Fruit fly (Drosophila melanogaster) whole organism, embryonic: ENCODE results near the gene CG2021.
A peak's percentile ranks its signal among the peaks of the same experiment; 100 is the strongest.

Experiments used
- ATbp ChIP-seq: fragments of 200-800 bp; sonication (Bioruptor generic); optimal IDR thresholded peaks from 2 replicates; lab custom pipeline; 2017; ENCODE audit warnings: missing biosample characterization, mild to moderate bottlenecking, missing genetic modification characterization, missing genetic modification reagents
- Abd-B ChIP-seq: fragments of 200-800 bp; sonication (Bioruptor generic); optimal IDR thresholded peaks from 2 replicates; lab custom pipeline; 2018; ENCODE audit warnings: missing biosample characterization, mild to moderate bottlenecking, missing genetic modification characterization, moderate library complexity
- Adf1 ChIP-seq: fragments of 200-800 bp; sonication (Bioruptor generic); IDR thresholded peaks from 2 replicates; pipeline ENCODE4 v1.3.6; 2022; ENCODE audit warnings: missing biosample characterization, missing genetic modification characterization
- BEAF-32 ChIP-seq: fragments of 200-800 bp; sonication (Bioruptor generic); optimal IDR thresholded peaks from 3 replicates; lab custom pipeline; 2017; ENCODE audit warnings: missing biosample characterization, missing genetic modification characterization, mild to moderate bottlenecking, moderate library complexity, missing genetic modification reagents
- CG10267 ChIP-seq: fragments of 200-800 bp; sonication (Bioruptor generic); optimal IDR thresholded peaks from 2 replicates; lab custom pipeline; 2018; ENCODE audit warnings: missing biosample characterization, mild to moderate bottlenecking, missing genetic modification characterization, moderate library complexity
- CG11398 ChIP-seq: fragments of 200-800 bp; sonication (Bioruptor generic); optimal IDR thresholded peaks from 2 replicates; lab custom pipeline; 2016; ENCODE audit warnings: missing biosample characterization, missing genetic modification characterization
- CG11696 ChIP-seq: fragments of 200-800 bp; sonication (Bioruptor generic); IDR thresholded peaks from 2 replicates; pipeline ENCODE4 v1.3.6; 2022; ENCODE audit warnings: missing biosample characterization, missing genetic modification characterization
- CG12104 ChIP-seq: fragments of 200-800 bp; sonication (Bioruptor generic); optimal IDR thresholded peaks from 3 replicates; lab custom pipeline; 2016; ENCODE audit warnings: missing biosample characterization, missing genetic modification characterization
- CG12391 ChIP-seq: fragments of 200-800 bp; sonication (Bioruptor generic); optimal IDR thresholded peaks from 3 replicates; lab custom pipeline; 2018; ENCODE audit warnings: missing biosample characterization, mild to moderate bottlenecking, missing genetic modification characterization, moderate library complexity
- CG13775 ChIP-seq: fragments of 200-800 bp; sonication (Bioruptor generic); optimal IDR thresholded peaks from 3 replicates; lab custom pipeline; 2017; ENCODE audit warnings: missing biosample characterization, mild to moderate bottlenecking, missing genetic modification characterization
- CG15269 ChIP-seq: fragments of 200-800 bp; sonication (Bioruptor generic); optimal IDR thresholded peaks from 2 replicates; lab custom pipeline; 2018; ENCODE audit warnings: missing biosample characterization, mild to moderate bottlenecking, missing genetic modification characterization, moderate library complexity
- CG1602 ChIP-seq: fragments of 200-800 bp; sonication (Bioruptor generic); optimal IDR thresholded peaks from 3 replicates; lab custom pipeline; 2016; ENCODE audit warnings: missing biosample characterization, missing genetic modification characterization
- CG17186 ChIP-seq: fragments of 200-800 bp; sonication (Bioruptor generic); optimal IDR thresholded peaks from 3 replicates; lab custom pipeline; 2017; ENCODE audit warnings: missing biosample characterization, missing genetic modification reagents, missing genetic modification characterization
- CG17829 ChIP-seq: fragments of 200-800 bp; optimal IDR thresholded peaks from 2 replicates; lab custom pipeline; 2019; ENCODE audit warnings: missing biosample characterization, mild to moderate bottlenecking, missing genetic modification characterization, moderate library complexity
- CG17912 ChIP-seq: fragments of 200-800 bp; sonication (Bioruptor generic); optimal IDR thresholded peaks from 2 replicates; lab custom pipeline; 2018; ENCODE audit warnings: missing biosample characterization, mild to moderate bottlenecking, missing genetic modification characterization
- CG2116 ChIP-seq: fragments of 200-800 bp; sonication (Bioruptor generic); optimal IDR thresholded peaks from 3 replicates; lab custom pipeline; 2018; ENCODE audit warnings: missing biosample characterization, mild to moderate bottlenecking, missing genetic modification characterization
- CG2712 ChIP-seq: fragments of 200-800 bp; optimal IDR thresholded peaks from 3 replicates; lab custom pipeline; 2019; ENCODE audit warnings: missing biosample characterization, mild to moderate bottlenecking, missing genetic modification characterization, moderate library complexity
- CG33557 ChIP-seq: fragments of 200-800 bp; sonication (Bioruptor generic); optimal IDR thresholded peaks from 2 replicates; lab custom pipeline; 2019; ENCODE audit warnings: missing biosample characterization, mild to moderate bottlenecking, missing genetic modification characterization, moderate library complexity
- CG5245 ChIP-seq: fragments of 200-800 bp; sonication (Bioruptor generic); optimal IDR thresholded peaks from 3 replicates; lab custom pipeline; 2016; ENCODE audit warnings: missing biosample characterization, missing genetic modification characterization
- CG8478 ChIP-seq: fragments of >200 bp; optimal IDR thresholded peaks from 2 replicates; lab custom pipeline; 2018
- CG9437 ChIP-seq: fragments of 200-800 bp; sonication (Bioruptor generic); optimal IDR thresholded peaks from 2 replicates; lab custom pipeline; 2018; ENCODE audit warnings: missing biosample characterization, mild to moderate bottlenecking, missing genetic modification characterization
- Chrac-16 ChIP-seq: fragments of 200-800 bp; sonication (Bioruptor generic); optimal IDR thresholded peaks from 3 replicates; lab custom pipeline; 2016; ENCODE audit warnings: missing biosample characterization, missing genetic modification characterization
- CrebB ChIP-seq: fragments of 200-800 bp; sonication (Bioruptor generic); optimal IDR thresholded peaks from 3 replicates; lab custom pipeline; 2018; ENCODE audit warnings: missing biosample characterization, mild to moderate bottlenecking, missing genetic modification characterization
- Dad ChIP-seq: fragments of 200-800 bp; sonication (Bioruptor generic); optimal IDR thresholded peaks from 3 replicates; lab custom pipeline; 2016; ENCODE audit warnings: missing biosample characterization, missing genetic modification characterization
- Dref ChIP-seq: fragments of 200-800 bp; sonication (Bioruptor generic); IDR thresholded peaks from 2 replicates; pipeline ENCODE4 v1.3.6; 2022; ENCODE audit warnings: missing biosample characterization, missing genetic modification characterization
- Ets97D ChIP-seq: fragments of 200-800 bp; sonication (Bioruptor generic); optimal IDR thresholded peaks from 3 replicates; lab custom pipeline; 2016; ENCODE audit warnings: missing biosample characterization, missing genetic modification characterization
- HHEX ChIP-seq: fragments of 200-800 bp; sonication (Bioruptor generic); optimal IDR thresholded peaks from 3 replicates; lab custom pipeline; 2017; ENCODE audit warnings: missing biosample characterization, mild to moderate bottlenecking, missing genetic modification characterization, missing genetic modification reagents
- Hsf ChIP-seq: fragments of 200-800 bp; sonication (Bioruptor generic); optimal IDR thresholded peaks from 3 replicates; lab custom pipeline; 2016; ENCODE audit warnings: missing biosample characterization, missing genetic modification characterization
- Lhr ChIP-seq: fragments of 200-800 bp; sonication (Bioruptor generic); optimal IDR thresholded peaks from 3 replicates; lab custom pipeline; 2017; ENCODE audit warnings: mild to moderate bottlenecking, missing biosample characterization, missing genetic modification reagents, missing genetic modification characterization
- NC2β ChIP-seq: fragments of 200-800 bp; sonication (Bioruptor generic); optimal IDR thresholded peaks from 2 replicates; lab custom pipeline; 2016; ENCODE audit warnings: missing biosample characterization, missing genetic modification characterization
- Usf ChIP-seq: fragments of 200-800 bp; sonication (Bioruptor generic); optimal IDR thresholded peaks from 2 replicates; lab custom pipeline; 2017; ENCODE audit warnings: missing genotype, missing biosample characterization, missing genetic modification characterization
- ase ChIP-seq: fragments of 200-800 bp; sonication (Bioruptor generic); IDR thresholded peaks from 3 replicates; pipeline ENCODE4 v1.3.6; 2022; ENCODE audit warnings: missing biosample characterization, missing genetic modification characterization
- bbx ChIP-seq: fragments of 200-800 bp; sonication (Bioruptor generic); IDR thresholded peaks from 2 replicates; pipeline ENCODE4 v1.3.6; 2022; ENCODE audit warnings: missing biosample characterization, missing genetic modification characterization; ENCODE audit not compliant: partially characterized antibody
- bigmax ChIP-seq: fragments of 200-800 bp; sonication (Bioruptor generic); optimal IDR thresholded peaks from 2 replicates; lab custom pipeline; 2018; ENCODE audit warnings: missing biosample characterization, mild to moderate bottlenecking, missing genetic modification characterization
- chif ChIP-seq, 2 experiments: fragments of 200-800 bp; sonication (Bioruptor generic); optimal IDR thresholded peaks; 3 replicates each; lab custom pipeline; 2016; ENCODE audit warnings: missing biosample characterization in 2 of 2, missing genetic modification characterization in 2 of 2
- ci ChIP-seq: fragments of 200-800 bp; sonication (Bioruptor generic); IDR thresholded peaks from 3 replicates; pipeline ENCODE4 v1.3.6; 2022; ENCODE audit warnings: missing biosample characterization, missing genetic modification characterization
- croc ChIP-seq: fragments of 200-800 bp; sonication (Bioruptor generic); conservative IDR thresholded peaks from 3 replicates; pipeline ENCODE4 v1.3.6; 2022; ENCODE audit warnings: missing biosample characterization, missing genetic modification characterization
- dan ChIP-seq: fragments of 200-800 bp; sonication (Bioruptor generic); IDR thresholded peaks from 2 replicates; pipeline ENCODE4 v1.3.6; 2022; ENCODE audit warnings: missing biosample characterization, missing genetic modification characterization
- ems ChIP-seq: fragments of 200-800 bp; sonication (Bioruptor generic); optimal IDR thresholded peaks from 3 replicates; lab custom pipeline; 2016; ENCODE audit warnings: missing biosample characterization, missing genetic modification characterization
- gem ChIP-seq: fragments of 200-800 bp; sonication (Bioruptor generic); optimal IDR thresholded peaks from 2 replicates; lab custom pipeline; 2019; ENCODE audit warnings: missing biosample characterization, mild to moderate bottlenecking, missing genetic modification characterization, moderate library complexity
- grau ChIP-seq: fragments of 200-800 bp; optimal IDR thresholded peaks from 3 replicates; lab custom pipeline; 2019; ENCODE audit warnings: missing biosample characterization, mild to moderate bottlenecking, missing genetic modification characterization, moderate library complexity
- ham ChIP-seq: fragments of 200-800 bp; sonication (Bioruptor generic); IDR thresholded peaks from 2 replicates; pipeline ENCODE4 v1.3.6; 2022; ENCODE audit warnings: missing biosample characterization, missing genetic modification characterization
- jumu ChIP-seq: fragments of 200-800 bp; sonication (Bioruptor generic); optimal IDR thresholded peaks from 3 replicates; lab custom pipeline; 2016; ENCODE audit warnings: missing biosample characterization, missing genetic modification characterization
- nmo ChIP-seq: fragments of 200-800 bp; sonication (Bioruptor generic); optimal IDR thresholded peaks from 2 replicates; lab custom pipeline; 2018; ENCODE audit warnings: missing biosample characterization, mild to moderate bottlenecking, missing genetic modification characterization, moderate library complexity
- run ChIP-seq: fragments of 200-800 bp; sonication (Bioruptor generic); optimal IDR thresholded peaks from 3 replicates; lab custom pipeline; 2018; ENCODE audit warnings: missing biosample characterization, mild to moderate bottlenecking, missing genetic modification characterization
- sens ChIP-seq: fragments of 200-800 bp; sonication (Bioruptor generic); peaks from one replicate; lab custom pipeline; 2016; ENCODE audit warnings: missing biosample characterization, missing genetic modification characterization
- sisA ChIP-seq: fragments of 200-800 bp; sonication (Bioruptor generic); IDR thresholded peaks from 2 replicates; pipeline ENCODE4 v1.3.6; 2022; ENCODE audit warnings: missing biosample characterization, missing genetic modification characterization
- sna ChIP-seq: fragments of 200-800 bp; sonication (Bioruptor generic); IDR thresholded peaks from 2 replicates; pipeline ENCODE4 v1.3.6; 2022; ENCODE audit warnings: missing biosample characterization, missing genetic modification characterization; ENCODE audit not compliant: partially characterized antibody
- sob ChIP-seq: fragments of 200-800 bp; sonication (Bioruptor generic); IDR thresholded peaks from 2 replicates; pipeline ENCODE4 v1.3.6; 2022; ENCODE audit warnings: missing biosample characterization, missing genetic modification characterization
- sqz ChIP-seq: fragments of 200-800 bp; sonication (Bioruptor generic); optimal IDR thresholded peaks from 3 replicates; lab custom pipeline; 2018; ENCODE audit warnings: missing biosample characterization, mild to moderate bottlenecking, missing genetic modification characterization
- sr ChIP-seq: fragments of 200-800 bp; sonication (Bioruptor generic); IDR thresholded peaks from 3 replicates; pipeline ENCODE4 v1.3.6; 2022; ENCODE audit warnings: missing biosample characterization, missing genetic modification characterization
- wor ChIP-seq: fragments of 200-800 bp; sonication (Bioruptor generic); IDR thresholded peaks from 2 replicates; pipeline ENCODE4 v1.3.6; 2022; ENCODE audit warnings: missing biosample characterization, missing genetic modification characterization

CG2021 gene

DNA sequence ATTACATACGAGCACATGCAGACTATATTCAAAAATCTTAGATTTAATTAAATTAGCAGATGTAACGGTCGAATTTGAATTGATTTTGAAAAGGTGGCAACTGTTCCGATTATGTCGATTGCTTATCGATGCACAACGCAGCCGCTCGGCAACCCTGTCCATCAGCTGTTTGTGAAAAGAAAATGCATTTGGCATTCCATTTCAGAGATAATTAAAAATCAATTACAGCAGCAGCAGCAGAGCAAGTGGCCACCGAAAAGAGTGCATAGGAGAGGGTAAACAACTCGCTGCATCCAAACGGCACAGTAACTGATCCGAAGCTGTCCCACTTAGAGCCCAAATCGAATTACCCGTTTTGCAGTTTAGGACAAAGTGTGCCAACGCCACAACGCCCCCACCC is 21.4 kb upstream of the CG2021 start, which contains the start of gene Patj (continued):
- TF ChIP-seq CG13775 (GFP tag; lab: Kevin White, UChicago) (no peak), CG11398 (GFP tag; lab: Kevin White, UChicago) (no peak), ems (GFP tag; lab: Kevin White, UChicago) (no peak), Usf (no peak), Hsf (GFP tag; lab: Kevin White, UChicago) (no peak), sqz (GFP tag; lab: Kevin White, UChicago) (no peak), Ets97D (GFP tag; lab: Kevin White, UChicago) (peak; percentile 24), ATbp (GFP tag; lab: Kevin White, UChicago) (no peak), CG17912 (GFP tag; lab: Kevin White, UChicago) (no peak), CG1602 (GFP tag; lab: Kevin White, UChicago) (no peak), gem (no peak), CG8478 (lab: Kevin White, UChicago) (no peak), CG17186 (GFP tag; lab: Kevin White, UChicago) (peak; percentile 3), grau (tag; lab: Kevin White, UChicago) (no peak), sens (GFP tag; lab: Kevin White, UChicago) (peak; percentile 29), run (tag; lab: Kevin White, UChicago) (no peak), bigmax (GFP tag; lab: Kevin White, UChicago) (no peak), wor (GFP tag; lab: Robert Waterston, UW) (no peak), BEAF-32 (peak; percentile 59), ham (no peak), ase (no peak), croc (GFP tag; lab: Robert Waterston, UW) (no peak), CG15269 (tag; lab: Kevin White, UChicago) (no peak), bbx (GFP tag; lab: Robert Waterston, UW) (no peak; the same call in 1 of the 2 replicates), CG2116 (GFP tag; lab: Kevin White, UChicago) (peak; percentile 67), Adf1 (GFP tag; lab: Robert Waterston, UW) (no peak), Dref (GFP tag; lab: Robert Waterston, UW) (peak; percentile 79), sr (no peak), CG12104 (GFP tag; lab: Kevin White, UChicago) (no peak), CG12391 (tag; lab: Kevin White, UChicago) (no peak), CG33557 (GFP tag; lab: Kevin White, UChicago) (no peak), CG2712 (tag; lab: Kevin White, UChicago) (no peak), CrebB (tag; lab: Kevin White, UChicago) (no peak), Lhr (GFP tag; lab: Kevin White, UChicago) (no peak), nmo (peak; percentile 13), CG10267 (tag; lab: Kevin White, UChicago) (peak; percentile 2), Dad (no peak), CG9437 (no peak), Abd-B (no peak), CG5245 (GFP tag; lab: Kevin White, UChicago) (no peak), jumu (no peak), chif (GFP tag; optimal IDR thresholded peaks at IDR 0.05; lab: Kevin White, UChicago) (no peak), dan (GFP tag; lab: Robert Waterston, UW) (no peak), NC2β (GFP tag; lab: Kevin White, UChicago) (no peak), Chrac-16 (GFP tag; lab: Kevin White, UChicago) (no peak), sna (GFP tag; lab: Robert Waterston, UW) (peak; percentile 50; the same call in 1 of the 2 replicates), CG17829 (tag; lab: Kevin White, UChicago) (no peak), ci (GFP tag; lab: Robert Waterston, UW) (0 out of 3 replicates have a peak, but pooled peaks have one; percentile 32), sisA (GFP tag; lab: Robert Waterston, UW) (no peak), HHEX (GFP tag; lab: Kevin White, UChicago) (no peak), sob (GFP tag; lab: Robert Waterston, UW) (no peak), CG11696 (GFP tag; lab: Robert Waterston, UW) (no peak)
